Fruit fly (Drosophila melanogaster) whole organism, embryonic: Measurements from ENCODE around the gene SMC6.

Experiments
- ATbp ChIP-seq: fragments of 200-800 bp; sonication (Bioruptor generic); optimal IDR thresholded peaks from 2 replicates; lab custom pipeline; 2017; ENCODE audit warnings: missing biosample characterization, mild to moderate bottlenecking, missing genetic modification characterization, missing genetic modification reagents
- Ada2b ChIP-seq: fragments of 200-800 bp; sonication (Bioruptor generic); IDR thresholded peaks from 2 replicates; pipeline ENCODE4 v1.3.6; 2022; ENCODE audit warnings: missing biosample characterization, missing genetic modification characterization
- B-H2 ChIP-seq: fragments of 200-800 bp; sonication (Bioruptor generic); optimal IDR thresholded peaks from 2 replicates; lab custom pipeline; 2018; ENCODE audit warnings: missing biosample characterization, mild to moderate bottlenecking, missing genetic modification characterization
- CG10209 ChIP-seq: fragments of 200-800 bp; sonication (Bioruptor generic); optimal IDR thresholded peaks from 3 replicates; lab custom pipeline; 2017; ENCODE audit warnings: missing biosample characterization, mild to moderate bottlenecking, missing genetic modification characterization, missing genetic modification reagents
- CG1024 ChIP-seq: fragments of 200-800 bp; sonication (Bioruptor generic); IDR thresholded peaks from 2 replicates; pipeline ENCODE4 v1.3.6; 2022; ENCODE audit warnings: missing biosample characterization, missing genetic modification characterization
- CG10543 ChIP-seq: fragments of 200-800 bp; sonication (Bioruptor generic); optimal IDR thresholded peaks from 3 replicates; lab custom pipeline; 2017; ENCODE audit warnings: missing biosample characterization, mild to moderate bottlenecking, missing genetic modification characterization, moderate library complexity
- CG11723 ChIP-seq: fragments of 200-800 bp; sonication (Bioruptor generic); optimal IDR thresholded peaks from 2 replicates; lab custom pipeline; 2017; ENCODE audit warnings: missing biosample characterization, mild to moderate bottlenecking, missing genetic modification characterization
- CG12236 ChIP-seq: fragments of 200-800 bp; sonication (Bioruptor generic); optimal IDR thresholded peaks from 2 replicates; lab custom pipeline; 2016; ENCODE audit warnings: missing biosample characterization, missing genetic modification characterization
- CG12391 ChIP-seq: fragments of 200-800 bp; sonication (Bioruptor generic); optimal IDR thresholded peaks from 3 replicates; lab custom pipeline; 2018; ENCODE audit warnings: missing biosample characterization, mild to moderate bottlenecking, missing genetic modification characterization, moderate library complexity
- CG12659 ChIP-seq: fragments of 200-800 bp; sonication (Bioruptor generic); optimal IDR thresholded peaks from 3 replicates; lab custom pipeline; 2017; ENCODE audit warnings: mild to moderate bottlenecking, missing biosample characterization, missing genetic modification reagents, missing genetic modification characterization
- CG13123 ChIP-seq: fragments of 200-800 bp; sonication (Bioruptor generic); optimal IDR thresholded peaks from 2 replicates; lab custom pipeline; 2016; ENCODE audit warnings: missing biosample characterization, missing genetic modification characterization
- CG17385 ChIP-seq: fragments of 200-800 bp; sonication (Bioruptor generic); optimal IDR thresholded peaks from 3 replicates; lab custom pipeline; 2018; ENCODE audit warnings: missing biosample characterization, mild to moderate bottlenecking, missing genetic modification characterization
- CG18619 ChIP-seq: fragments of 200-800 bp; sonication (Bioruptor generic); optimal IDR thresholded peaks from 3 replicates; lab custom pipeline; 2017; ENCODE audit warnings: missing biosample characterization, mild to moderate bottlenecking, missing genetic modification characterization
- CG18764 ChIP-seq: fragments of 200-800 bp; sonication (Bioruptor generic); optimal IDR thresholded peaks from 3 replicates; lab custom pipeline; 2016; ENCODE audit warnings: missing biosample characterization, missing genetic modification characterization
- CG2116 ChIP-seq: fragments of 200-800 bp; sonication (Bioruptor generic); optimal IDR thresholded peaks from 3 replicates; lab custom pipeline; 2018; ENCODE audit warnings: missing biosample characterization, mild to moderate bottlenecking, missing genetic modification characterization
- CG2129 ChIP-seq: fragments of 200-800 bp; sonication (Bioruptor generic); IDR thresholded peaks from 2 replicates; pipeline ENCODE4 v1.3.6; 2022; ENCODE audit warnings: missing biosample characterization, missing genetic modification characterization; ENCODE audit not compliant: partially characterized antibody
- CG3065 ChIP-seq: fragments of 200-800 bp; sonication (Bioruptor generic); optimal IDR thresholded peaks from 2 replicates; lab custom pipeline; 2016; ENCODE audit warnings: missing biosample characterization, missing genetic modification characterization
- CG31365 ChIP-seq: fragments of 200-800 bp; sonication (Bioruptor generic); optimal IDR thresholded peaks from 2 replicates; lab custom pipeline; 2018; ENCODE audit warnings: missing biosample characterization, mild to moderate bottlenecking, missing genetic modification characterization
- CG6854 ChIP-seq: fragments of 200-800 bp; sonication (Bioruptor generic); optimal IDR thresholded peaks from 3 replicates; lab custom pipeline; 2017; ENCODE audit warnings: missing biosample characterization, mild to moderate bottlenecking, missing genetic modification characterization
- CG8944 ChIP-seq: fragments of 200-800 bp; sonication (Bioruptor generic); optimal IDR thresholded peaks from 3 replicates; lab custom pipeline; 2016; ENCODE audit warnings: missing biosample characterization, missing genetic modification characterization
- Dip3 ChIP-seq: fragments of 200-800 bp; sonication (Bioruptor generic); optimal IDR thresholded peaks from 3 replicates; lab custom pipeline; 2016; ENCODE audit warnings: missing biosample characterization, missing genetic modification characterization
- Dp ChIP-seq: fragments of 200-800 bp; sonication (Bioruptor generic); optimal IDR thresholded peaks from 2 replicates; lab custom pipeline; 2018; ENCODE audit warnings: missing biosample characterization, mild to moderate bottlenecking, missing genetic modification characterization, moderate library complexity
- H15 ChIP-seq: fragments of 200-800 bp; sonication (Bioruptor generic); IDR thresholded peaks from 3 replicates; pipeline ENCODE4 v1.3.6; 2022; ENCODE audit warnings: missing biosample characterization, missing genetic modification characterization
- Hmr ChIP-seq: fragments of 200-800 bp; sonication (Bioruptor generic); optimal IDR thresholded peaks from 3 replicates; lab custom pipeline; 2017; ENCODE audit warnings: mild to moderate bottlenecking, missing biosample characterization, missing genetic modification reagents, missing genetic modification characterization
- Hr3 ChIP-seq: fragments of 200-800 bp; sonication (Bioruptor generic); optimal IDR thresholded peaks from 3 replicates; lab custom pipeline; 2016; ENCODE audit warnings: missing biosample characterization, missing genetic modification characterization
- MBD-R2 ChIP-seq: fragments of 200-800 bp; sonication (Bioruptor generic); IDR thresholded peaks from 2 replicates; pipeline ENCODE4 v1.3.6; 2022; ENCODE audit warnings: missing biosample characterization, missing genetic modification characterization
- MESR4 ChIP-seq: fragments of 200-800 bp; sonication (Bioruptor generic); optimal IDR thresholded peaks from 2 replicates; lab custom pipeline; 2018; ENCODE audit warnings: missing biosample characterization, mild to moderate bottlenecking, missing genetic modification characterization, moderate library complexity
- Mad ChIP-seq: fragments of 200-800 bp; sonication (Bioruptor generic); optimal IDR thresholded peaks from 2 replicates; lab custom pipeline; 2016; ENCODE audit warnings: missing biosample characterization, missing genetic modification characterization
- Oli ChIP-seq: fragments of 200-800 bp; sonication (Bioruptor generic); optimal IDR thresholded peaks from 2 replicates; lab custom pipeline; 2018; ENCODE audit warnings: missing biosample characterization, mild to moderate bottlenecking, missing genetic modification characterization, moderate library complexity
- Scr ChIP-seq: fragments of 200-800 bp; sonication (Bioruptor generic); IDR thresholded peaks from 2 replicates; pipeline ENCODE4 v1.3.6; 2022; ENCODE audit warnings: missing biosample characterization, missing genetic modification characterization; ENCODE audit not compliant: partially characterized antibody
- Six4 ChIP-seq: fragments of 200-800 bp; sonication (Bioruptor generic); optimal IDR thresholded peaks from 2 replicates; lab custom pipeline; 2016; ENCODE audit warnings: missing biosample characterization, missing genetic modification characterization
- Stat92E ChIP-seq, 3 experiments: fragments of >200 bp in 2 of 3; fragments of 200-800 bp in 1 of 3; sonication (Bioruptor generic) in 1 of 3; optimal IDR thresholded peaks; 2 replicates each; lab custom pipeline; 2017 to 2019; ENCODE audit warnings: missing biosample characterization in 3 of 3, missing genetic modification characterization in 3 of 3, mild to moderate bottlenecking in 1 of 3, moderate library complexity in 1 of 3
- chm ChIP-seq: fragments of 200-800 bp; sonication (Bioruptor generic); IDR thresholded peaks from 2 replicates; pipeline ENCODE4 v1.3.6; 2022; ENCODE audit warnings: missing biosample characterization, missing genetic modification characterization
- ci ChIP-seq: fragments of 200-800 bp; sonication (Bioruptor generic); IDR thresholded peaks from 3 replicates; pipeline ENCODE4 v1.3.6; 2022; ENCODE audit warnings: missing biosample characterization, missing genetic modification characterization
- dan ChIP-seq: fragments of 200-800 bp; sonication (Bioruptor generic); IDR thresholded peaks from 2 replicates; pipeline ENCODE4 v1.3.6; 2022; ENCODE audit warnings: missing biosample characterization, missing genetic modification characterization
- gcm2 ChIP-seq: fragments of 200-800 bp; sonication (Bioruptor generic); optimal IDR thresholded peaks from 2 replicates; lab custom pipeline; 2016; ENCODE audit warnings: missing biosample characterization, missing genetic modification characterization
- grau ChIP-seq: fragments of 200-800 bp; optimal IDR thresholded peaks from 3 replicates; lab custom pipeline; 2019; ENCODE audit warnings: missing biosample characterization, mild to moderate bottlenecking, missing genetic modification characterization, moderate library complexity
- gro ChIP-seq: fragments of 200-800 bp; sonication (Bioruptor generic); optimal IDR thresholded peaks from 2 replicates; lab custom pipeline; 2016; ENCODE audit warnings: missing biosample characterization, missing genetic modification characterization
- h ChIP-seq: fragments of >200 bp; optimal IDR thresholded peaks from 2 replicates; lab custom pipeline; 2017
- ham ChIP-seq: fragments of 200-800 bp; sonication (Bioruptor generic); IDR thresholded peaks from 2 replicates; pipeline ENCODE4 v1.3.6; 2022; ENCODE audit warnings: missing biosample characterization, missing genetic modification characterization
- hbn ChIP-seq: fragments of 200-800 bp; sonication (Bioruptor generic); IDR thresholded peaks from 2 replicates; pipeline ENCODE4 v1.3.6; 2022; ENCODE audit warnings: missing biosample characterization, missing genetic modification characterization; ENCODE audit not compliant: partially characterized antibody
- jumu ChIP-seq: fragments of 200-800 bp; sonication (Bioruptor generic); optimal IDR thresholded peaks from 3 replicates; lab custom pipeline; 2016; ENCODE audit warnings: missing biosample characterization, missing genetic modification characterization
- kni ChIP-seq: fragments of 200-800 bp; sonication (Bioruptor generic); optimal IDR thresholded peaks from 3 replicates; lab custom pipeline; 2017; ENCODE audit warnings: mild to moderate bottlenecking, missing biosample characterization, missing genetic modification reagents, missing genetic modification characterization
- luna ChIP-seq: fragments of 200-800 bp; sonication (Bioruptor generic); optimal IDR thresholded peaks from 2 replicates; lab custom pipeline; 2016; ENCODE audit warnings: missing biosample characterization, missing genetic modification characterization
- mam ChIP-seq: fragments of 200-800 bp; sonication (Bioruptor generic); optimal IDR thresholded peaks from 3 replicates; lab custom pipeline; 2016; ENCODE audit warnings: missing biosample characterization, missing genetic modification characterization
- repo ChIP-seq: fragments of 200-800 bp; sonication (Bioruptor generic); optimal IDR thresholded peaks from 2 replicates; lab custom pipeline; 2016; ENCODE audit warnings: missing biosample characterization, missing genetic modification characterization
- row ChIP-seq: fragments of 200-800 bp; sonication (Bioruptor generic); IDR thresholded peaks from 3 replicates; pipeline ENCODE4 v1.3.6; 2022; ENCODE audit warnings: missing biosample characterization, missing genetic modification characterization
- sisA ChIP-seq: fragments of 200-800 bp; sonication (Bioruptor generic); IDR thresholded peaks from 2 replicates; pipeline ENCODE4 v1.3.6; 2022; ENCODE audit warnings: missing biosample characterization, missing genetic modification characterization
- tin ChIP-seq: fragments of 200-800 bp; sonication (Bioruptor generic); optimal IDR thresholded peaks from 3 replicates; lab custom pipeline; 2016; ENCODE audit warnings: missing biosample characterization, missing genetic modification characterization
- trem ChIP-seq: fragments of 200-800 bp; optimal IDR thresholded peaks from 3 replicates; lab custom pipeline; 2019; ENCODE audit warnings: missing biosample characterization, mild to moderate bottlenecking, missing genetic modification characterization, moderate library complexity
- tx ChIP-seq: fragments of 200-800 bp; sonication (Bioruptor generic); optimal IDR thresholded peaks from 2 replicates; lab custom pipeline; 2016; ENCODE audit warnings: missing biosample characterization, missing genetic modification characterization
- yki ChIP-seq: fragments of >200 bp; optimal IDR thresholded peaks from 3 replicates; lab custom pipeline; 2018

The SMC6 gene

DNA sequence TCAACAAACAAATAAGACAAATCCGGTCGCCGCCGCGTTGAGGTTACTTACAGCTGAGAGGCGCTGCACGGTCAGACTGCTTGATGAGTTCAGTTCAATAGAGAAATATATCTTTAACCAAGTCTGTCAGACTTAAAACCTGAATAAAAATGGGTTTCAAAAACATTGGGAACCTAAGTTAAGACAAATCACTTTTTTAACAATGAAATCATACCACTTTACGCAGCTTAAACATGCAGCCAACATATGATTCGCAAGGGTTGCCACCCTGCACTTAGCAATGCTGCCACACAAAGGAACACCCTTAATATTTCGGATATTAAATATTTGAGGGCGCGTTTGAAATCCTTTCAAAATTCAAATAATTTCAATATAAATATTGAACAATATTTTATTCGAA, 4.6 kb downstream of the SMC6 start, which contains the start of gene CG5515 (continued):
- TF ChIP-seq tx (GFP tag; lab: Kevin White, UChicago) (peak; percentile 79), CG11723 (GFP tag; lab: Kevin White, UChicago) (peak; percentile 51), Hmr (GFP tag; lab: Kevin White, UChicago) (no peak), mam (GFP tag; lab: Kevin White, UChicago) (peak; percentile 66), Ada2b (GFP tag; lab: Robert Waterston, UW) (peak; percentile 66), CG18619 (GFP tag; lab: Kevin White, UChicago) (peak; percentile 65), CG17385 (GFP tag; lab: Kevin White, UChicago) (peak; percentile 45), Hr3 (GFP tag; lab: Kevin White, UChicago) (peak; percentile 80), CG2129 (no peak), CG12236 (GFP tag; lab: Kevin White, UChicago) (peak; percentile 32), grau (tag; lab: Kevin White, UChicago) (peak; percentile 77), CG1024 (peak; percentile 51), tin (peak; percentile 72), repo (GFP tag; lab: Kevin White, UChicago) (peak; percentile 54), luna (GFP tag; lab: Kevin White, UChicago) (no peak), gcm2 (GFP tag; lab: Kevin White, UChicago) (peak; percentile 38), CG3065 (GFP tag; lab: Kevin White, UChicago) (no peak), row (GFP tag; lab: Robert Waterston, UW) (peak; percentile 93), Six4 (GFP tag; lab: Kevin White, UChicago) (peak; percentile 43), MBD-R2 (peak; percentile 88), h (lab: Kevin White, UChicago) (no peak), jumu (GFP tag; lab: Kevin White, UChicago) (peak; percentile 43), Oli (tag; lab: Kevin White, UChicago) (peak; percentile 57), CG12659 (GFP tag; lab: Kevin White, UChicago) (peak; percentile 81), CG2116 (GFP tag; lab: Kevin White, UChicago) (peak; percentile 60), CG10209 (GFP tag; lab: Kevin White, UChicago) (peak; percentile 49), Stat92E (GFP tag; optimal IDR thresholded peaks at IDR 0.05; lab: Kevin White, UChicago) (no peak), CG12391 (peak; percentile 85), CG31365 (tag; lab: Kevin White, UChicago) (no peak), CG13123 (GFP tag; lab: Kevin White, UChicago) (peak; percentile 56), trem (tag; lab: Kevin White, UChicago) (peak; percentile 54), dan (GFP tag; lab: Robert Waterston, UW) (no peak), H15 (peak; percentile 86), Dip3 (peak; percentile 86), ham (GFP tag; lab: Robert Waterston, UW) (peak; percentile 54; the same call in 1 of the 2 replicates), ci (GFP tag; lab: Robert Waterston, UW) (peak; percentile 91), ATbp (GFP tag; lab: Kevin White, UChicago) (no peak), chm (GFP tag; lab: Robert Waterston, UW) (peak; percentile 74), yki (no peak), CG10543 (GFP tag; lab: Kevin White, UChicago) (peak; percentile 54), CG8944 (GFP tag; lab: Kevin White, UChicago) (peak; percentile 69), Mad (GFP tag; lab: Kevin White, UChicago) (peak; percentile 81), gro (GFP tag; lab: Kevin White, UChicago) (peak; percentile 73), CG18764 (GFP tag; lab: Kevin White, UChicago) (peak; percentile 95), B-H2 (peak; percentile 75), sisA (GFP tag; lab: Robert Waterston, UW) (peak; percentile 89), kni (GFP tag; lab: Kevin White, UChicago) (peak; percentile 3), MESR4 (GFP tag; lab: Kevin White, UChicago) (peak; percentile 59), CG6854 (GFP tag; lab: Kevin White, UChicago) (no peak), Dp (peak; percentile 80), Scr (GFP tag; lab: Robert Waterston, UW) (peak; percentile 61), hbn (peak; percentile 55; the same call in 1 of the 2 replicates)
